Fruit fly (Drosophila melanogaster) whole organism, wandering third instar larva: Measurements from ENCODE around the gene Spp.

Experiments used
- Abd-B ChIP-seq: fragments of >200 bp; optimal IDR thresholded peaks from 2 replicates; lab custom pipeline; 2017; ENCODE audit warnings: missing biosample characterization, missing genetic modification characterization
- CG9705 ChIP-seq: fragments of 200-800 bp; sonication (Bioruptor generic); optimal IDR thresholded peaks from 2 replicates; lab custom pipeline; 2018; ENCODE audit warnings: missing biosample characterization, mild to moderate bottlenecking, missing genetic modification characterization
- Dfd ChIP-seq: fragments of >200 bp; optimal IDR thresholded peaks from 2 replicates; lab custom pipeline; 2017; ENCODE audit warnings: missing biosample characterization, missing genetic modification characterization
- Dif ChIP-seq: fragments of 200-275, 200-300 bp; sonication (Bioruptor generic); optimal IDR thresholded peaks from 2 replicates; lab custom pipeline; 2018; ENCODE audit warnings: missing biosample characterization, missing genetic modification characterization; ENCODE audit not compliant: partially characterized antibody
- HLH106 ChIP-seq: fragments of 200-800 bp; optimal IDR thresholded peaks from 3 replicates; lab custom pipeline; 2019; ENCODE audit warnings: missing biosample characterization, mild to moderate bottlenecking, missing genetic modification characterization, moderate library complexity
- Hr78 ChIP-seq: fragments of >200 bp; optimal IDR thresholded peaks from 2 replicates; lab custom pipeline; 2017; ENCODE audit warnings: missing biosample characterization, missing genetic modification characterization
- Hr83 ChIP-seq: fragments of 200-300 bp; sonication (Bioruptor generic); optimal IDR thresholded peaks from 2 replicates; lab custom pipeline; 2016; ENCODE audit warnings: missing biosample characterization, mild to moderate bottlenecking, missing genetic modification characterization, moderate library complexity; ENCODE audit not compliant: poor library complexity, severe bottlenecking
- Jra ChIP-seq: sonication (Bioruptor generic); optimal IDR thresholded peaks from 2 replicates; lab custom pipeline; 2016; ENCODE audit warnings: missing biosample characterization, missing genetic modification characterization
- Myc ChIP-seq: fragments of >200 bp; optimal IDR thresholded peaks from 2 replicates; lab custom pipeline; 2017
- N ChIP-seq: fragments of >200 bp; optimal IDR thresholded peaks from 2 replicates; lab custom pipeline; 2018; ENCODE audit warnings: missing biosample characterization, missing external identifiers, missing genetic modification characterization
- OdsH ChIP-seq: fragments of 200-800 bp; sonication (Bioruptor generic); optimal IDR thresholded peaks from 2 replicates; lab custom pipeline; 2016; ENCODE audit warnings: missing biosample characterization, mild to moderate bottlenecking, missing genetic modification characterization
- Rel ChIP-seq, 2 experiments: fragments of 200-800 bp; sonication (Bioruptor generic) in 1 of 2; optimal IDR thresholded peaks; 2 replicates in 1 of 2; 3 replicates in 1 of 2; lab custom pipeline; 2016 to 2019; ENCODE audit warnings: mild to moderate bottlenecking in 2 of 2, missing biosample characterization in 2 of 2, missing genetic modification characterization in 2 of 2, moderate library complexity in 1 of 2
- Sp1 ChIP-seq: fragments of 200-800 bp; sonication (Bioruptor generic); optimal IDR thresholded peaks from 3 replicates; lab custom pipeline; 2019; ENCODE audit warnings: missing biosample characterization, mild to moderate bottlenecking, missing genetic modification characterization, moderate library complexity
- Vsx2 ChIP-seq: fragments of 200-300, 225-300 bp; sonication (Bioruptor generic); optimal IDR thresholded peaks from 2 replicates; lab custom pipeline; 2018; ENCODE audit warnings: missing biosample characterization, missing genetic modification characterization; ENCODE audit not compliant: partially characterized antibody
- br ChIP-seq: fragments of 200-800 bp; sonication (Bioruptor generic); optimal IDR thresholded peaks from 2 replicates; lab custom pipeline; 2016; ENCODE audit warnings: missing biosample characterization, missing genetic modification characterization
- dl ChIP-seq, 2 experiments: fragments of 175-275, 200-275 bp in 1 of 2; fragments of 200-275 bp in 1 of 2; sonication (Bioruptor generic); optimal IDR thresholded peaks; lab custom pipeline; 2018; ENCODE audit warnings: mild to moderate bottlenecking in 2 of 2, missing biosample characterization in 2 of 2, missing genetic modification characterization in 2 of 2, moderate library complexity in 2 of 2; ENCODE audit not compliant: partially characterized antibody in 2 of 2, insufficient read depth in 1 of 2
- dmrt93B ChIP-seq: fragments of 200-800 bp; sonication (Bioruptor generic); optimal IDR thresholded peaks from 2 replicates; lab custom pipeline; 2018; ENCODE audit warnings: missing biosample characterization, mild to moderate bottlenecking, missing genetic modification characterization
- dsf ChIP-seq: sonication (Bioruptor generic); optimal IDR thresholded peaks from 2 replicates; lab custom pipeline; 2016; ENCODE audit warnings: missing biosample characterization, missing genetic modification characterization, borderline replicate concordance
- ey ChIP-seq: fragments of 200-800 bp; sonication (Bioruptor generic); optimal IDR thresholded peaks from 2 replicates; lab custom pipeline; 2016; ENCODE audit warnings: missing biosample characterization, missing genetic modification characterization
- foxo ChIP-seq, 2 experiments: fragments of 200-800 bp; sonication (Bioruptor generic); optimal IDR thresholded peaks; 2 replicates in 1 of 2; 3 replicates in 1 of 2; lab custom pipeline; 2016 to 2017; ENCODE audit warnings: missing biosample characterization in 2 of 2, missing genetic modification characterization in 2 of 2
- fru ChIP-seq: fragments of 200-800 bp; sonication (Bioruptor generic); optimal IDR thresholded peaks from 3 replicates; lab custom pipeline; 2016; ENCODE audit warnings: missing biosample characterization, mild to moderate bottlenecking, missing genetic modification characterization
- h ChIP-seq: fragments of 200-800 bp; sonication (Bioruptor generic); optimal IDR thresholded peaks from 3 replicates; lab custom pipeline; 2016; ENCODE audit warnings: missing biosample characterization, mild to moderate bottlenecking, missing genetic modification characterization
- jim ChIP-seq: fragments of 175-275, 200-325 bp; sonication (Bioruptor generic); optimal IDR thresholded peaks from 2 replicates; lab custom pipeline; 2016; ENCODE audit warnings: missing biosample characterization, mild to moderate bottlenecking, missing genetic modification characterization
- lola ChIP-seq: fragments of >200 bp; optimal IDR thresholded peaks from 2 replicates; lab custom pipeline; 2017; ENCODE audit warnings: missing biosample characterization, missing genetic modification characterization
- pan ChIP-seq: fragments of >200 bp; optimal IDR thresholded peaks from 2 replicates; lab custom pipeline; 2017
- psq ChIP-seq: fragments of 200-800 bp; sonication (Bioruptor generic); optimal IDR thresholded peaks from 3 replicates; lab custom pipeline; 2017; ENCODE audit warnings: missing biosample characterization, mild to moderate bottlenecking, missing genetic modification characterization, moderate library complexity
- rgr ChIP-seq: fragments of 200-800 bp; sonication (Bioruptor generic); optimal IDR thresholded peaks from 3 replicates; lab custom pipeline; 2016; ENCODE audit warnings: missing biosample characterization, mild to moderate bottlenecking, missing genetic modification characterization
- sage ChIP-seq: fragments of 200-800 bp; sonication (Bioruptor generic); optimal IDR thresholded peaks from 2 replicates; lab custom pipeline; 2016; ENCODE audit warnings: missing biosample characterization, mild to moderate bottlenecking, missing genetic modification characterization
- sv ChIP-seq: fragments of 200-800 bp; sonication (Bioruptor generic); optimal IDR thresholded peaks from 3 replicates; lab custom pipeline; 2016; ENCODE audit warnings: missing biosample characterization, missing genetic modification characterization
- tai ChIP-seq: sonication (Bioruptor generic); optimal IDR thresholded peaks from 2 replicates; lab custom pipeline; 2016; ENCODE audit warnings: missing biosample characterization, missing genetic modification characterization
- usp ChIP-seq: fragments of >200 bp; optimal IDR thresholded peaks from 2 replicates; lab custom pipeline; 2017; ENCODE audit warnings: missing biosample characterization, missing genetic modification characterization
- woc ChIP-seq: sonication (Bioruptor generic); optimal IDR thresholded peaks from 2 replicates; lab custom pipeline; 2016; ENCODE audit warnings: missing biosample characterization, mild to moderate bottlenecking, missing genetic modification characterization

Gene Spp

dm6 chr2L:544444-545179 lies at the start of gene Spp, which contains the start of gene nAChRbeta3:
Gene Spp (minus strand): TSS chr2L:544653.
Gene nAChRbeta3 (plus strand): TSS chr2L:545129.
- TF ChIP-seq pan (no peak), Rel (GFP tag; optimal IDR thresholded peaks at IDR 0.05; lab: Kevin White, UChicago) (no peak), Rel (tag; optimal IDR thresholded peaks at IDR 0.05; lab: Kevin White, UChicago) (peak; percentile 97)

DNA sequence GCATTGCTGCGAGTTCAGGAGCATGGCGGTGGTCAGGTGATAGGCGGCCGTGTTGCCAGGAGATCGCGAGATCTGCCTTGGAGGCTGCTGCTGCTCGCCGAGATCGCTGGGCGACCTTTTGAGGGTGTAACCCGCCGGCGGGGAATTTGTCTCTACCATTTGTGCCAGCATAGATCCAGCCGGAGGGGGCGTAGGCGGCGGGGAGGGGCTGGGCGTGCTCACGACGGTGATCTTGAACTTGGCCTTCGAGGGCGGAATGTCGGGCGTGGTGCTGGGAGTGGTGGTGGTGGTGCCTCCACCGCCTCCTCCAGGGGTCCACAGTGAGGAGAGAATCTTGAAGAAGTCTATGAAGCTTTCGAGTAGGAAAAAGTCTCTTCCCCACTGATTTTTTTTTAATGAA lies 49.6 kb upstream of the Spp start:
- TF ChIP-seq usp (GFP tag; lab: Kevin White, UChicago) (no peak), Dfd (peak; percentile 91), ey (GFP tag; lab: Kevin White, UChicago) (no peak)

DNA sequence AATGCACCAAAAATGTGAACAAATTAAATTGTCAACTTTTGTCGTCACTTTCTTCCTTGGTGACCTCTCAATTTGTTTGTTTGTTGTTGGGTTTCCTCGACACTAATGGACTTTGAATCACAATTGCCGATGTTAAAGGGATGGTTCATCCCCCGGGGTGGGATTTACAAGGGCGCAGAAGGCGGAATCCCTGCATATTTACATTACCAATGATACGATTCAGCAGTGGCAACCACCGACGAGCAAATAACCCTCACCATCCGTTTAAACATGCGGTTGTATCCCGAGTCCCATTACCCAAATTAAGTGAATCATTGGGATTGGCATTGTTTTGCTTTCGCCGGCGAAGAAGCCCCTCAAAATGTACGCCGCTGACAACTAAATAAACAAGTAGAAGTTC lies 47.1 kb upstream of the Spp start:
- TF ChIP-seq Dif (GFP tag; lab: Kevin White, UChicago) (no peak), CG9705 (no peak), rgr (no peak), foxo (GFP tag; optimal IDR thresholded peaks at IDR 0.05; lab: Kevin White, UChicago) (no peak), Rel (GFP tag; optimal IDR thresholded peaks at IDR 0.05; lab: Kevin White, UChicago) (no peak), Rel (tag; optimal IDR thresholded peaks at IDR 0.05; lab: Kevin White, UChicago) (no peak), lola (GFP tag; lab: Kevin White, UChicago) (no peak), tai (no peak), Abd-B (no peak), fru (GFP tag; lab: Kevin White, UChicago) (no peak), sv (GFP tag; lab: Kevin White, UChicago) (no peak), dmrt93B (GFP tag; lab: Kevin White, UChicago) (no peak)

- TF ChIP-seq dsf (GFP tag; lab: Kevin White, UChicago) = no peak
- no peak for TF ChIP-seq pan
- no peak for TF ChIP-seq dmrt93B (GFP tag; lab: Kevin White, UChicago)
- peak; percentile 41 for TF ChIP-seq Vsx2
- TF ChIP-seq N (GFP tag; lab: Kevin White, UChicago) = no peak
- TF ChIP-seq Rel (GFP tag; optimal IDR thresholded peaks at IDR 0.05; lab: Kevin White, UChicago) = no peak
- no peak for TF ChIP-seq Rel (tag; optimal IDR thresholded peaks at IDR 0.05; lab: Kevin White, UChicago)
Measured at dm6 chr2L:585268-585667, 40.8 kb upstream of the Spp start.

DNA sequence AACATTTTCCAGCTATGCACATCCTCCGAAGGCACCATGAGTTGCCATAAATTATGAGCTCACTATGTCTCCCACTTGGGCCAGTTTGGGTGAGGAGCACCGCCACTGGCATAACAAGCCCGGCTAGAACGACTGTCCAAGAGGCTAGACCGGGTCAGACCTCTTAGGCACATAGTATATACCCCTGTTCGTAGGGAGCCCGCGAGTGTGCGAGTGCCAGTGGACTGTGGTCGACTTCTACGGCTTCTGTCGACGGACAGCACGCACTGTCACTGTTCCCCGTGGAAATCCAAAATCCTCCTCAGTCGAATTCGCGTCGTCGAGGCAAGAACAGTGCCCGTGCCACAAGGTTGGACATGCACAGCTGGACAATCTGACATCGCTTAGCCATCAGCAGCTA lies 32.7 kb upstream of the Spp start, which contains the start of gene Pph13:
TSS of gene Pph13 (plus strand) at position 301 of the 400 bp plus-strand sequence.
- TF ChIP-seq h (GFP tag; lab: Kevin White, UChicago) (no peak), psq (GFP tag; lab: Kevin White, UChicago) (no peak), br (no peak), tai (no peak), OdsH (GFP tag; lab: Kevin White, UChicago) (no peak), Vsx2 (no peak), HLH106 (no peak), Rel (GFP tag; optimal IDR thresholded peaks at IDR 0.05; lab: Kevin White, UChicago) (no peak), Rel (tag; optimal IDR thresholded peaks at IDR 0.05; lab: Kevin White, UChicago) (no peak), N (GFP tag; lab: Kevin White, UChicago) (no peak)
- TF ChIP-seq, all 38 proteins: peak for 0

DNA sequence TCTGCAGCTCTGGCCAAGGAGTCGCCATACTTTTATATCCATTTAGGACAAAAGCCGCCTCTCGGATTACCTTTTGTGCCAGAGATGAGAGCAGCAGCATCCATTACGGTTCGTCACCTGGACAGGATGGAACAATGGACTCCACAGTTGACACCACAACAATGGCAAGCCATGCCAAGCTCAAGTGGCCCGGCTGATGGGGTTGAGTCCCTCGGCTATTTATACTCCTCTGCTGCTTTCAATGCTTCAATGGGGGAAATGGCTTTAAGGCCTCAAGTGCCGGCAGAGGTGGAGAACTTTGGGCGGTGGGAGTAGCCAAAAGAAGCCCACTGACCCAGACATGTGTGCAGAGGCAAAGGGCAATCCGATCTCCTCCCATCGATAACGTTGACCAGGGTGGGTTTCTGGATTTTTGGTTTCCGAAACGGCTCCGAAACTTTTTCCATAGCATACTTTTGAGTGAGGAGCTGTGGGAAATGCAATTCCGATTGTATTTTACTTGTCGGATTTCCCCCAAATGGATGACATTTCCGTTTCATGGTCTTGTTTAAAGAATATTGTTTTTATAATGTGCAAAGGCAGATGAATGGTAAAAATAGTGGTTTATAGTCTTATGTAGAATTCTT lies 32.2 kb upstream of the Spp start, which contains the start of gene Ptth:
TSS of gene Ptth (minus strand) at position 338 of the 626 bp plus-strand sequence.
- no peak for TF ChIP-seq foxo (GFP tag; optimal IDR thresholded peaks at IDR 0.05; lab: Kevin White, UChicago)
- TF ChIP-seq Sp1 (GFP tag; lab: Kevin White, UChicago) = no peak
- no peak for TF ChIP-seq dmrt93B (GFP tag; lab: Kevin White, UChicago)
- TF ChIP-seq Myc (lab: Kevin White, UChicago) = peak; percentile 73
- TF ChIP-seq pan = no peak
- TF ChIP-seq Dif (GFP tag; lab: Kevin White, UChicago) = no peak
- no peak for TF ChIP-seq HLH106
- TF ChIP-seq, all 38 proteins: peak for 1

- TF ChIP-seq HLH106 = peak; percentile 87
- no peak for TF ChIP-seq N (GFP tag; lab: Kevin White, UChicago)
- TF ChIP-seq sage (GFP tag; lab: Kevin White, UChicago) = no peak
- no peak for TF ChIP-seq Vsx2
- TF ChIP-seq Hr78 (GFP tag; lab: Kevin White, UChicago) = no peak
- no peak for TF ChIP-seq dl (GFP tag; optimal IDR thresholded peaks at IDR 0.05; lab: Kevin White, UChicago; ENCODE audit: insufficient read depth in 1 of 2, partially characterized antibody in 2 of 2)
- no peak for TF ChIP-seq jim (GFP tag; lab: Kevin White, UChicago)
- peak; percentile 80 for TF ChIP-seq CG9705
- TF ChIP-seq woc (GFP tag; lab: Kevin White, UChicago) = peak; percentile 94
- peak; percentile 99 for TF ChIP-seq Myc (lab: Kevin White, UChicago)
- peak; percentile 91 for TF ChIP-seq h (GFP tag; lab: Kevin White, UChicago)
- TF ChIP-seq rgr = peak; percentile 88
- peak; percentile 89 for TF ChIP-seq fru (GFP tag; lab: Kevin White, UChicago)
- peak; percentile 78 for TF ChIP-seq ey (GFP tag; lab: Kevin White, UChicago)
- no peak for TF ChIP-seq dmrt93B (GFP tag; lab: Kevin White, UChicago)
- peak; percentile 73 for TF ChIP-seq psq (GFP tag; lab: Kevin White, UChicago)
- no peak for TF ChIP-seq Jra (GFP tag; lab: Kevin White, UChicago)
- TF ChIP-seq Hr83 (GFP tag; lab: Kevin White, UChicago) = peak; percentile 69
- peak; percentile 87 for TF ChIP-seq br
- no peak for TF ChIP-seq Rel (GFP tag; optimal IDR thresholded peaks at IDR 0.05; lab: Kevin White, UChicago)
- TF ChIP-seq Rel (tag; optimal IDR thresholded peaks at IDR 0.05; lab: Kevin White, UChicago) = peak; percentile 75
Measured at dm6 chr2L:574226-574625, 29.8 kb upstream of the Spp start, which contains the start of the genes Ipk2 and cold. Gene Ipk2 (minus strand): TSS chr2L:574264. Gene cold (plus strand): TSS chr2L:574291.
